Worm (Caenorhabditis elegans) whole organism, mixed stage, embryonic: ENCODE measurements around the gene K11H12.8.

Experiments
- M03D4.4 ChIP-seq: sonication (generic microtip); optimal IDR thresholded peaks from 2 replicates; lab custom pipeline; 2017; ENCODE audit warnings: mild to moderate bottlenecking, missing genetic modification characterization, missing compliant biosample characterization
- blmp-1 ChIP-seq: fragments of 150-350 bp; optimal IDR thresholded peaks from 2 replicates; lab custom pipeline; 2014; ENCODE audit warnings: missing biosample characterization, missing genetic modification characterization
- elt-1 ChIP-seq: sonication (generic microtip); optimal IDR thresholded peaks from 2 replicates; lab custom pipeline; 2017; ENCODE audit warnings: missing genetic modification characterization, mild to moderate bottlenecking, missing compliant biosample characterization, antibody characterized with exemption, moderate library complexity, borderline replicate concordance; ENCODE audit not compliant: insufficient read depth
- flh-1 ChIP-seq: fragments of 200-800 bp; sonication (Bioruptor generic); optimal IDR thresholded peaks from 2 replicates; lab custom pipeline; 2018; ENCODE audit warnings: mild to moderate bottlenecking, missing genetic modification characterization, moderate library complexity, missing compliant biosample characterization
- nhr-12 ChIP-seq: fragments of 150-350 bp; optimal IDR thresholded peaks from 2 replicates; lab custom pipeline; 2014; ENCODE audit warnings: missing biosample characterization, missing genetic modification characterization
- pha-4 ChIP-seq: fragments of 150-350 bp; optimal IDR thresholded peaks from 2 replicates; lab custom pipeline; 2018; ENCODE audit warnings: missing biosample characterization, missing genetic modification reagents, missing genetic modification characterization
- snpc-4 ChIP-seq: fragments of 150-350 bp; optimal IDR thresholded peaks from 2 replicates; lab custom pipeline; 2014; ENCODE audit warnings: missing biosample characterization, missing genetic modification characterization
- unc-39 ChIP-seq: fragments of 150-350 bp; optimal IDR thresholded peaks from 2 replicates; lab custom pipeline; 2014; ENCODE audit warnings: missing biosample characterization, missing genetic modification characterization
- ztf-11 ChIP-seq: fragments of 150-350 bp; optimal IDR thresholded peaks from 2 replicates; lab custom pipeline; 2014; ENCODE audit warnings: missing biosample characterization, missing genetic modification characterization

ce11 chrIV:659585-659984 lies 4.4 kb downstream of the K11H12.8 start:
- no peak for TF ChIP-seq blmp-1 (tag; lab: Kevin White, UChicago)
- no peak for TF ChIP-seq pha-4 (tag; lab: Kevin White, UChicago)
- TF ChIP-seq flh-1 = no peak
- no peak for TF ChIP-seq snpc-4
- no peak for TF ChIP-seq elt-1
- no peak for TF ChIP-seq M03D4.4 (tag; lab: Kevin White, UChicago)
- TF ChIP-seq nhr-12 (tag; lab: Kevin White, UChicago) = no peak
- no peak for TF ChIP-seq ztf-11 (tag; lab: Kevin White, UChicago)
- TF ChIP-seq unc-39 = no peak
